Worm (Caenorhabditis elegans): ENCODE measurements around the gene K08D8.2.

The K08D8.2 gene

ce11 chrIV:12879557-12879956 is 23.3 kb upstream of the K08D8.2 start, which contains the start of gene ZK896.5:
Gene ZK896.5, minus strand, starts transcription at chrIV:12879645.
- TF ChIP-seq nhr-80 (tag; optimal IDR thresholded peaks at IDR 0.05) (peak; percentile 42), ztf-25 (GFP tag; IDR thresholded peaks at IDR 0.05) (no peak), dox-1 (GFP tag; IDR thresholded peaks at IDR 0.05) (no peak), nhr-27 (tag; optimal IDR thresholded peaks at IDR 0.05) (no peak), chd-7 (tag; optimal IDR thresholded peaks at IDR 0.05) (no peak)

ce11 chrIV:12883190-12883589 is 19.7 kb upstream of the K08D8.2 start, which contains the start of gene ZK896.4:
Gene ZK896.4, minus strand, starts transcription at chrIV:12883290.
- no peak for TF ChIP-seq ets-4 (GFP tag; optimal IDR thresholded peaks at IDR 0.05)
- no peak for TF ChIP-seq ceh-100 (GFP tag; IDR thresholded peaks at IDR 0.05)
- TF ChIP-seq nfya-2 (GFP tag; IDR thresholded peaks at IDR 0.05), result no peak
- no peak for TF ChIP-seq xnd-1 (tag; optimal IDR thresholded peaks at IDR 0.05)
- TF ChIP-seq lsl-1 (GFP tag; optimal IDR thresholded peaks at IDR 0.05), result no peak
- TF ChIP-seq snpc-1.1 (tag; optimal IDR thresholded peaks at IDR 0.05; ENCODE audit: insufficient read depth), result no peak
- TF ChIP-seq ceh-27 (GFP tag; optimal IDR thresholded peaks at IDR 0.05), result no peak
- no peak for TF ChIP-seq F52B5.7 (tag; optimal IDR thresholded peaks at IDR 0.05)
- TF ChIP-seq F55B11.4 (tag; optimal IDR thresholded peaks at IDR 0.05; ENCODE audit: borderline replicate concordance, insufficient read depth), result no peak

ce11 chrIV:12886012-12886411 is 16.8 kb upstream of the K08D8.2 start:
- no peak for TF ChIP-seq lin-40 (tag; optimal IDR thresholded peaks at IDR 0.05)

- TF ChIP-seq atf-7 (tag; optimal IDR thresholded peaks at IDR 0.05), result peak; percentile 36
- TF ChIP-seq lir-1 (GFP tag; conservative IDR thresholded peaks at IDR 0.05), result no peak
- no peak for TF ChIP-seq lin-54 (GFP tag; optimal IDR thresholded peaks at IDR 0.05)
- peak; percentile 87 for TF ChIP-seq nhr-80 (tag; optimal IDR thresholded peaks at IDR 0.05)
Observed at ce11 chrIV:12890445-12890844, 12.4 kb upstream of the K08D8.2 start, which contains the start of gene K08D8.6. Gene K08D8.6, minus strand, starts transcription at chrIV:12890508.

ce11 chrIV:12891080-12891479 is 11.8 kb upstream of the K08D8.2 start:
- TF ChIP-seq ceh-91 (GFP tag; IDR thresholded peaks at IDR 0.05), result no peak
- TF ChIP-seq cebp-1 (GFP tag; IDR thresholded peaks at IDR 0.05), result no peak
- TF ChIP-seq cebp-1 (tag; optimal IDR thresholded peaks at IDR 0.05), result peak; percentile 22

ce11 chrIV:12892194-12892593 is 10.7 kb upstream of the K08D8.2 start, which contains the start of gene K08D8.1:
Gene K08D8.1, plus strand, starts transcription at chrIV:12892494.
- TF ChIP-seq B0336.3 (GFP tag; IDR thresholded peaks at IDR 0.05) (no peak), akir-1 (GFP tag; optimal IDR thresholded peaks at IDR 0.05) (no peak), madf-10 (tag; optimal IDR thresholded peaks at IDR 0.05) (no peak), ztf-25 (GFP tag; IDR thresholded peaks at IDR 0.05) (no peak), Y53G8AR.9 (GFP tag; conservative IDR thresholded peaks at IDR 0.05) (no peak), tlf-1 (GFP tag; optimal IDR thresholded peaks at IDR 0.05) (no peak), madf-6 (GFP tag; IDR thresholded peaks at IDR 0.05) (no peak), F10E7.11 (tag; optimal IDR thresholded peaks at IDR 0.05) (no peak), nfya-1 (tag; optimal IDR thresholded peaks at IDR 0.05; ENCODE audit: borderline replicate concordance, insufficient read depth) (no peak), F52B5.7 (tag; optimal IDR thresholded peaks at IDR 0.05) (no peak)

Data from whole organism, young adult.